Fruit fly (Drosophila melanogaster): ENCODE results near the gene fax.

- TF ChIP-seq lz (GFP tag; optimal IDR thresholded peaks at IDR 0.05) = no peak
- no peak for TF ChIP-seq Eip75B (GFP tag; optimal IDR thresholded peaks at IDR 0.05)
- no peak for TF ChIP-seq Hr39 (GFP tag; optimal IDR thresholded peaks at IDR 0.05)
- TF ChIP-seq net (GFP tag; optimal IDR thresholded peaks at IDR 0.05) = no peak
- TF ChIP-seq CG9139 (GFP tag; optimal IDR thresholded peaks at IDR 0.05) = no peak
- TF ChIP-seq fkh (GFP tag; optimal IDR thresholded peaks at IDR 0.05) = no peak
- TF ChIP-seq OdsH (GFP tag; optimal IDR thresholded peaks at IDR 0.05) = no peak
- no peak for TF ChIP-seq Sox15 (GFP tag; optimal IDR thresholded peaks at IDR 0.05)
- no peak for TF ChIP-seq CG31627 (GFP tag; optimal IDR thresholded peaks at IDR 0.05)
- TF ChIP-seq Blimp-1 (GFP tag; optimal IDR thresholded peaks at IDR 0.05) = no peak
- TF ChIP-seq CG6276 (GFP tag; optimal IDR thresholded peaks at IDR 0.05) = no peak
These were observed 54.4 kb downstream of the fax start for dm6 chr3L:16357187-16357728.
